Fruit fly (Drosophila melanogaster): ENCODE results near the gene CG46280.

CG46280 gene

dm6 chr3R:12997550-12998233 lies 32.8 kb downstream of the CG46280 start, which contains the start of the genes CG17327, CG44194 and CG7518 (continued):
- TF ChIP-seq Fer2 (tag; optimal IDR thresholded peaks at IDR 0.05) (peak; percentile 14), sr (GFP tag; IDR thresholded peaks at IDR 0.05) (no peak), Nf-YA (GFP tag; IDR thresholded peaks at IDR 0.05) (no peak), CG3407 (GFP tag; optimal IDR thresholded peaks at IDR 0.05) (no peak), CG12219 (GFP tag; optimal IDR thresholded peaks at IDR 0.05) (no peak), salm (tag; optimal IDR thresholded peaks at IDR 0.05) (no peak), CG12769 (tag; optimal IDR thresholded peaks at IDR 0.05) (no peak), bsh (GFP tag; optimal IDR thresholded peaks at IDR 0.05) (no peak), HLH4C (GFP tag; IDR thresholded peaks at IDR 0.05; ENCODE audit: partially characterized antibody) (0 out of 3 replicates have a peak, but pooled peaks have one; percentile 28), Myb (GFP tag; optimal IDR thresholded peaks at IDR 0.05) (peak; percentile 41), Usf (GFP tag; optimal IDR thresholded peaks at IDR 0.05) (no peak), CG17186 (GFP tag; optimal IDR thresholded peaks at IDR 0.05) (peak; percentile 88), CG1602 (GFP tag; optimal IDR thresholded peaks at IDR 0.05) (peak; percentile 11), CG2129 (GFP tag; IDR thresholded peaks at IDR 0.05; ENCODE audit: partially characterized antibody) (no peak), CG12744 (GFP tag; optimal IDR thresholded peaks at IDR 0.05) (no peak), CG13775 (GFP tag; optimal IDR thresholded peaks at IDR 0.05) (peak; percentile 50), shn (GFP tag; optimal IDR thresholded peaks at IDR 0.05) (no peak), CG3838 (GFP tag; optimal IDR thresholded peaks at IDR 0.05) (no peak), croc (GFP tag; conservative IDR thresholded peaks at IDR 0.05) (no peak), tin (GFP tag; optimal IDR thresholded peaks at IDR 0.05) (peak; percentile 18), CG14710 (tag; optimal IDR thresholded peaks at IDR 0.05) (peak; percentile 80), pros (GFP tag; optimal IDR thresholded peaks at IDR 0.05) (no peak), luna (GFP tag; optimal IDR thresholded peaks at IDR 0.05) (no peak), tna (GFP tag; IDR thresholded peaks at IDR 0.05; ENCODE audit: partially characterized antibody) (no peak), rib (GFP tag; IDR thresholded peaks at IDR 0.05) (peak; percentile 77), Mrtf (GFP tag; IDR thresholded peaks at IDR 0.05) (no peak), gsb (GFP tag; IDR thresholded peaks at IDR 0.05) (no peak), ewg (GFP tag; optimal IDR thresholded peaks at IDR 0.05) (no peak), nau (GFP tag; optimal IDR thresholded peaks at IDR 0.05) (no peak), Lpt (GFP tag; optimal IDR thresholded peaks at IDR 0.05) (no peak), dan (GFP tag; IDR thresholded peaks at IDR 0.05) (no peak), Sox102F (GFP tag; optimal IDR thresholded peaks at IDR 0.05) (no peak), CG17568 (GFP tag; optimal IDR thresholded peaks at IDR 0.05) (no peak), H2.0 (GFP tag; IDR thresholded peaks at IDR 0.05) (no peak), ci (GFP tag; IDR thresholded peaks at IDR 0.05) (no peak), danr (GFP tag; IDR thresholded peaks at IDR 0.05) (no peak), Jarid2 (GFP tag; optimal IDR thresholded peaks at IDR 0.05) (no peak), Taf1 (GFP tag; IDR thresholded peaks at IDR 0.05) (no peak), CG7786 (GFP tag; optimal IDR thresholded peaks at IDR 0.05) (peak; percentile 26), CG5180 (GFP tag; optimal IDR thresholded peaks at IDR 0.05) (no peak), so (GFP tag; IDR thresholded peaks at IDR 0.05) (no peak), ase (GFP tag; IDR thresholded peaks at IDR 0.05) (no peak), CG31224 (GFP tag; IDR thresholded peaks at IDR 0.05) (no peak), phol (tag; optimal IDR thresholded peaks at IDR 0.05) (peak; percentile 56), chinmo (GFP tag; IDR thresholded peaks at IDR 0.05; ENCODE audit: partially characterized antibody) (peak; percentile 80; the same call in 2 of the 4 replicates), ATbp (GFP tag; optimal IDR thresholded peaks at IDR 0.05) (no peak), Nf-YB (GFP tag; optimal IDR thresholded peaks at IDR 0.05) (no peak), CG15696 (tag; optimal IDR thresholded peaks at IDR 0.05) (no peak), CG2199 (GFP tag; IDR thresholded peaks at IDR 0.05) (no peak), klu (GFP tag; IDR thresholded peaks at IDR 0.05) (no peak)

Data from whole organism, embryonic.